Fruit fly (Drosophila melanogaster): ENCODE results near the gene Wnt10.

Gene Wnt10

DNA sequence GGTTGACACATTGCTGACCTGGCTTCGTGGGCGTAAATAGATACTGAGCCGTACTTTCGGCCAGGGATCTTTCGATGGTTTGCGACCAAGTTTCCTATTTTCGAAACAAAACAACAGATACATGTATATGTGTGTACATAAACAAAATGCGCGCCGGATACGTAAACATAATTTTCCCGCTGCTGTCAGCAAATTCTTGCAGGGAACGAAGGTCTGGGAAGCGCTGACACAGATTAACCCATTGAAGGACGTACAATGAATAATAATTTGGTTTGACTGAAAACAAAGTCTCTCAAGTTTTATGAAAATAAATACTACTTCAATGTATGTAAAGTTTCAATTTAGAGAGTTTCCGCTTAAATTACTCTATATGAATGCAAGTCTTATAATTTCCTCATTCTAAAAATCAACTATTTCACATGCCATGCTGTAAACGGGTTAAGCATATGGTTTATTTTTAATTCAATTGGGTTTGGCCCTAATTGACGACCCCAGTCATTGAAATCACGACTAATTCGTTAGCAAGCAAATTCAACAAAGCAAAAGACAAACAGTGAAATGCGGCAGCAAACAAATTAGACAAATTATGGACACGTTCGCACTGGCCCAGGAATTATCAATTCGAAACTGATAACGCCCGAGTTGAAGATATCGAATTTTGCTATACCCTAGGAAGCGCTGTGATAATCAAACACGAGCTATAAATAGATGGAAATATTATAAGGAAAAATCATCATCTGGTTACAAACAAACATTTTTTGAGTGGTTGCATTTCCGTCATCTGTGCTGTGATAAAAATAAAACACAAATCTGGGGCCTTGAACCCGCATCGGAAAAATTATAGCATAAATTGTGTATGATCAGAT is 23.6 kb downstream of the Wnt10 start (continued):
- peak; percentile 17 for TF ChIP-seq CG18599 (GFP tag; optimal IDR thresholded peaks at IDR 0.05)
- peak; percentile 57 for TF ChIP-seq lab (GFP tag; optimal IDR thresholded peaks at IDR 0.05)
- TF ChIP-seq CG1529 (GFP tag; optimal IDR thresholded peaks at IDR 0.05): peak; percentile 18
- TF ChIP-seq exex (tag; optimal IDR thresholded peaks at IDR 0.05): peak; percentile 32
- TF ChIP-seq Xrp1 (GFP tag; IDR thresholded peaks at IDR 0.05): peak; percentile 13; the same call in 1 of the 2 replicates
- TF ChIP-seq Awh (GFP tag; IDR thresholded peaks at IDR 0.05): peak; percentile 51; the same call in 1 of the 2 replicates
- TF ChIP-seq tin (GFP tag; optimal IDR thresholded peaks at IDR 0.05): no peak
- TF ChIP-seq bsh (GFP tag; optimal IDR thresholded peaks at IDR 0.05): peak in 1 of 2 experiments; percentile 22
- peak; percentile 4 for TF ChIP-seq CG3407 (GFP tag; optimal IDR thresholded peaks at IDR 0.05)
- TF ChIP-seq CG7987 (GFP tag; optimal IDR thresholded peaks at IDR 0.05): peak; percentile 10
- TF ChIP-seq CG2875 (GFP tag; optimal IDR thresholded peaks at IDR 0.05): peak; percentile 24
- peak; percentile 17 for TF ChIP-seq CG6813 (GFP tag; optimal IDR thresholded peaks at IDR 0.05)
- TF ChIP-seq CG7357 (GFP tag; IDR thresholded peaks at IDR 0.05): 0 out of 3 replicates have a peak, but pooled peaks have one; percentile 27
- peak; percentile 47 for TF ChIP-seq D19A (tag; optimal IDR thresholded peaks at IDR 0.05)
- peak; percentile 34 for TF ChIP-seq HHEX (GFP tag; optimal IDR thresholded peaks at IDR 0.05)
- peak; percentile 49 for TF ChIP-seq Ets65A (GFP tag)
- TF ChIP-seq CG3995 (GFP tag; optimal IDR thresholded peaks at IDR 0.05): peak; percentile 50
- TF ChIP-seq D19B (GFP tag; optimal IDR thresholded peaks at IDR 0.05): peak; percentile 77
- TF ChIP-seq sens (GFP tag): peak; percentile 2
- TF ChIP-seq chm (GFP tag; IDR thresholded peaks at IDR 0.05): no peak
- no peak for TF ChIP-seq hkb (optimal IDR thresholded peaks at IDR 0.05)
- 0 out of 2 replicates have a peak, but pooled peaks have one; percentile 15 for TF ChIP-seq hkb (GFP tag; IDR thresholded peaks at IDR 0.05)
- 0 out of 3 replicates have a peak, but pooled peaks have one; percentile 26 for TF ChIP-seq CG34422 (GFP tag; IDR thresholded peaks at IDR 0.05)
- no peak for TF ChIP-seq CG9817 (tag; optimal IDR thresholded peaks at IDR 0.05)
- no peak for TF ChIP-seq ranshi (GFP tag; IDR thresholded peaks at IDR 0.05)

DNA sequence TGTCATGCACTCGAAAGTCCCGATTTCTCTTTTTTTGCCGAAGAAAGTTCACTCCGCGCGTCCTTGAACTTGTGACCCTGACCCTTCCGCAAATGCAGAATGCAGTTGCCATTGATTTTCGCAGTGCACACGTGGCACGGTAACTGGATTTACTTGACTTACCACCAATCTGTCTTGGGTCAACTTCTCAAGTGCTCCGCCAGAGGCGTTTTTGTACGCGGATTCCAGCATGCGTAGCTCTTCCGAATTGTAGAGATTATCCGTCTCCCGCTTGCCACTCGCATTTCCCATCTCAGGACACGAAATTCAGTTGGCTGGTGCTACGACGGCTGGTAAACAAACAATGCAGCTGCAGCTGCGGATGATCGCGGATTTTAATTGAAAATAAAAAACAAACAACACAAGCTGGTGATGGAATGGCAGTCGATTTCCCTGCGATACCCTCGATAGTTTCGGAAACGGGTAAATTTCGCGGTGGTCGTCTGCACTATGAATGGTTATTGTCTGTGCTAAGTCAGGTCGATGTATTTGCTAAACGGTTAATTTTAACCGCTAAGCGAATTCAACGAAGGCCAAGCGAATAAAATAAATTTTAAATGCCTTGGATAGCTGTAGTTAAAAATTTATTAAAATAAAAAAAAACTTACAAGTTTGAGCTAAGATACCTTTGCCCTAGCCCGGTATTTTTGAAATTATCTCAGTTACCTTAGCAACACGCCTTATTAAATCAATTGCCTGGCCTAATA is 24.8 kb downstream of the Wnt10 start, which contains the start of the genes CG5149 and gudu:
Gene CG5149 (minus strand): TSS at position 441 of the 746 bp plus-strand sequence.
Gene gudu (plus strand): TSS at position 696 of the 746 bp plus-strand sequence.
- TF ChIP-seq Mrtf (GFP tag; IDR thresholded peaks at IDR 0.05) (no peak), jumu (GFP tag; optimal IDR thresholded peaks at IDR 0.05) (no peak), CG7928 (GFP tag; optimal IDR thresholded peaks at IDR 0.05) (no peak), CG6854 (GFP tag; optimal IDR thresholded peaks at IDR 0.05) (no peak), Ravus (GFP tag; IDR thresholded peaks at IDR 0.05) (no peak), gro (GFP tag; optimal IDR thresholded peaks at IDR 0.05) (no peak), Hmr (GFP tag; optimal IDR thresholded peaks at IDR 0.05) (peak; percentile 57), dan (GFP tag; IDR thresholded peaks at IDR 0.05) (no peak), pb (GFP tag; optimal IDR thresholded peaks at IDR 0.05) (no peak), CG12236 (GFP tag; optimal IDR thresholded peaks at IDR 0.05) (no peak), wdn (GFP tag; IDR thresholded peaks at IDR 0.05) (no peak), amos (GFP tag; IDR thresholded peaks at IDR 0.05; ENCODE audit: partially characterized antibody) (peak; percentile 95), crp (GFP tag; optimal IDR thresholded peaks at IDR 0.05) (no peak), CG13894 (tag; optimal IDR thresholded peaks at IDR 0.05) (no peak), CG12942 (GFP tag; optimal IDR thresholded peaks at IDR 0.05) (no peak), cwo (GFP tag; optimal IDR thresholded peaks at IDR 0.05) (no peak), Bdp1 (GFP tag; optimal IDR thresholded peaks at IDR 0.05) (no peak), CG17612 (GFP tag; IDR thresholded peaks at IDR 0.05) (no peak), nmo (GFP tag; optimal IDR thresholded peaks at IDR 0.05) (peak; percentile 7), CG14965 (GFP tag; optimal IDR thresholded peaks at IDR 0.05; ENCODE audit: borderline replicate concordance) (no peak), CG2712 (tag; optimal IDR thresholded peaks at IDR 0.05) (peak; percentile 57), CG13424 (tag; optimal IDR thresholded peaks at IDR 0.05) (no peak), CG34224 (GFP tag; IDR thresholded peaks at IDR 0.05; ENCODE audit: partially characterized antibody) (peak; percentile 83)
